Worm (Caenorhabditis elegans) whole organism, L1 larva: ENCODE results near the gene ZK1320.2.

Experiments used
- aha-1 ChIP-seq: fragments of 150-350 bp; optimal IDR thresholded peaks from 2 replicates; lab custom pipeline; 2014; ENCODE audit warnings: missing biosample characterization, missing genetic modification characterization
- ceh-8 ChIP-seq: fragments of 200-800 bp; sonication (Bioruptor generic); optimal IDR thresholded peaks from 2 replicates; lab custom pipeline; 2018; ENCODE audit warnings: mild to moderate bottlenecking, missing genetic modification characterization, moderate library complexity, missing compliant biosample characterization
- ces-1 ChIP-seq: fragments of 150-350 bp; optimal IDR thresholded peaks from 2 replicates; lab custom pipeline; 2014; ENCODE audit warnings: missing biosample characterization, missing genetic modification reagents, missing genetic modification characterization
- fkh-8 ChIP-seq: sonication (generic microtip); optimal IDR thresholded peaks from 2 replicates; lab custom pipeline; 2016; ENCODE audit warnings: mild to moderate bottlenecking, missing genetic modification characterization, missing compliant biosample characterization
- hlh-4 ChIP-seq: sonication (generic microtip); optimal IDR thresholded peaks from 2 replicates; lab custom pipeline; 2016; ENCODE audit warnings: mild to moderate bottlenecking, missing genetic modification characterization, missing compliant biosample characterization
- lin-15B ChIP-seq: fragments of 150-350 bp; sonication (generic microtip); optimal IDR thresholded peaks from 3 replicates; lab custom pipeline; 2014; ENCODE audit warnings: missing biosample characterization, missing genetic modification characterization
- nhr-12 ChIP-seq: sonication (generic microtip); optimal IDR thresholded peaks from 2 replicates; lab custom pipeline; 2017; ENCODE audit warnings: missing biosample characterization, missing genetic modification characterization
- nhr-77 ChIP-seq: fragments of 150-350 bp; optimal IDR thresholded peaks from 2 replicates; lab custom pipeline; 2014; ENCODE audit warnings: missing biosample characterization, missing genetic modification characterization
- nhr-84 ChIP-seq: sonication (generic microtip); optimal IDR thresholded peaks from 2 replicates; lab custom pipeline; 2017; ENCODE audit warnings: missing biosample characterization, missing genetic modification characterization
- skn-1 ChIP-seq: fragments of 150-350 bp; optimal IDR thresholded peaks from 2 replicates; lab custom pipeline; 2014; ENCODE audit warnings: missing biosample characterization, missing genetic modification characterization
- unc-62 ChIP-seq: fragments of 150-350 bp; optimal IDR thresholded peaks from 2 replicates; lab custom pipeline; 2014; ENCODE audit warnings: missing biosample characterization, missing genetic modification reagents, missing genetic modification characterization

DNA sequence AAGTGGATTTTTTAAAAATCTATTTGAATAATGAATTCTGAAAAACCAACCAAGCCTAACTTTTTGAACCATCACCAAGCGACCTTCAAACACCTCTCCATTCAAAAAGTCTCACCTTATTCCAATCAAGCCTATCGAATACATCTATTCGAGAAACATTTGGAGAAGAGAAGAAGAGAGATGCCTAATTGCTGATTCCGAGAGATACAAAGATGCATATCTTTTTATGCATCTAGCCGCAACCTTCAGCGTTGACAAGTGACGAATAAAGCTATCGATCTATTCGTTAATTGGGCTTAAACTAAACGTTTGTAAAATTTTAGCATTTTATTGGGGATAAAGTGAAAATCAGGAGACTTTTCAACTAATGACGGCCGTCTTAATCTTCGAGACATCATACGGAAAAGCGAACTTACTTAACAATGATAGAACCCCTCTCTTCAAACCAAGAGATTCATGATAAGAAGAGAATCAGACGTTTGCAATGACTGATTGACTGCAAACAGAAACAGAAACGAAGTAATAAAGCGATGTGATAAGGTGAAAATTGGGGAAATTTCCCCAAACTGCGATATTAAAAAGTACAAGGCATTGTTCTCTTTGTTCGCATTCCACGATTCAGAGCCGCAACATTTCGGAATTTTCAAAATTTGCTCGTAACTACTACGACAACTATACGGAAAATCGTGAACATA lies 13.7 kb downstream of the ZK1320.2 start:
- TF ChIP-seq aha-1 (tag; lab: Kevin White, UChicago) (no peak), ces-1 (GFP tag; lab: Kevin White, UChicago) (no peak), skn-1 (tag; lab: Kevin White, UChicago) (no peak), ceh-8 (GFP tag; lab: Kevin White, UChicago) (no peak), lin-15B (no peak), nhr-12 (tag; lab: Kevin White, UChicago) (no peak), nhr-84 (tag; lab: Kevin White, UChicago) (no peak), fkh-8 (no peak), unc-62 (no peak), hlh-4 (tag; lab: Kevin White, UChicago) (no peak), nhr-77 (tag; lab: Kevin White, UChicago) (no peak)
